Fruit fly (Drosophila melanogaster) whole organism, embryonic: ENCODE results near the gene CG34357.

Experiments
- Blimp-1 ChIP-seq: fragments of 200-800 bp; sonication (Bioruptor generic); optimal IDR thresholded peaks from 3 replicates; lab custom pipeline; 2018; ENCODE audit warnings: missing biosample characterization, missing genetic modification characterization, mild to moderate bottlenecking, moderate library complexity, missing genetic modification reagents
- CG10654 ChIP-seq: fragments of 200-800 bp; sonication (Bioruptor generic); optimal IDR thresholded peaks from 2 replicates; lab custom pipeline; 2016; ENCODE audit warnings: missing biosample characterization, missing genetic modification characterization
- CG11504 ChIP-seq: fragments of 200-800 bp; sonication (Bioruptor generic); optimal IDR thresholded peaks from 3 replicates; lab custom pipeline; 2019; ENCODE audit warnings: missing biosample characterization, mild to moderate bottlenecking, missing genetic modification characterization, moderate library complexity
- CG11696 ChIP-seq: fragments of 200-800 bp; sonication (Bioruptor generic); IDR thresholded peaks from 2 replicates; pipeline ENCODE4 v1.3.6; 2022; ENCODE audit warnings: missing biosample characterization, missing genetic modification characterization
- CG12236 ChIP-seq: fragments of 200-800 bp; sonication (Bioruptor generic); optimal IDR thresholded peaks from 2 replicates; lab custom pipeline; 2016; ENCODE audit warnings: missing biosample characterization, missing genetic modification characterization
- CG14441 ChIP-seq: fragments of 200-800 bp; sonication (Bioruptor generic); IDR thresholded peaks from 2 replicates; pipeline ENCODE4 v1.3.6; 2022; ENCODE audit warnings: missing biosample characterization, missing genetic modification characterization
- CG15073 ChIP-seq: fragments of 200-800 bp; sonication (Bioruptor generic); optimal IDR thresholded peaks from 2 replicates; lab custom pipeline; 2016; ENCODE audit warnings: missing biosample characterization, missing genetic modification characterization
- CG15479 ChIP-seq: fragments of 200-800 bp; sonication (Bioruptor generic); optimal IDR thresholded peaks from 3 replicates; lab custom pipeline; 2019; ENCODE audit warnings: missing biosample characterization, mild to moderate bottlenecking, missing genetic modification characterization, moderate library complexity
- CG1647 ChIP-seq: fragments of 200-800 bp; sonication (Bioruptor generic); optimal IDR thresholded peaks from 3 replicates; lab custom pipeline; 2016; ENCODE audit warnings: missing biosample characterization, missing genetic modification characterization
- CG18011 ChIP-seq: fragments of 200-800 bp; sonication (Bioruptor generic); optimal IDR thresholded peaks from 2 replicates; lab custom pipeline; 2017; ENCODE audit warnings: missing biosample characterization, missing genetic modification characterization, mild to moderate bottlenecking, moderate library complexity, missing genotype
- CG30020 ChIP-seq: fragments of 200-800 bp; optimal IDR thresholded peaks from 2 replicates; lab custom pipeline; 2019; ENCODE audit warnings: missing biosample characterization, mild to moderate bottlenecking, missing genetic modification characterization, moderate library complexity
- CG3838 ChIP-seq: fragments of 200-800 bp; sonication (Bioruptor generic); optimal IDR thresholded peaks from 3 replicates; lab custom pipeline; 2016; ENCODE audit warnings: missing biosample characterization, missing genetic modification characterization
- CG4404 ChIP-seq: fragments of 200-800 bp; sonication (Bioruptor generic); IDR thresholded peaks from 2 replicates; pipeline ENCODE4 v1.3.6; 2022; ENCODE audit warnings: missing biosample characterization, missing genetic modification characterization
- CG5180 ChIP-seq: fragments of 200-800 bp; sonication (Bioruptor generic); optimal IDR thresholded peaks from 3 replicates; lab custom pipeline; 2017; ENCODE audit warnings: missing biosample characterization, missing genetic modification characterization, mild to moderate bottlenecking, moderate library complexity, missing genetic modification reagents
- CG5245 ChIP-seq: fragments of 200-800 bp; sonication (Bioruptor generic); optimal IDR thresholded peaks from 3 replicates; lab custom pipeline; 2016; ENCODE audit warnings: missing biosample characterization, missing genetic modification characterization
- CG8290 ChIP-seq, 3 experiments: fragments of 200-800 bp; sonication (Bioruptor generic); optimal IDR thresholded peaks; 2 replicates each; lab custom pipeline; 2016 to 2019; ENCODE audit warnings: missing biosample characterization in 3 of 3, missing genetic modification characterization in 3 of 3, mild to moderate bottlenecking in 2 of 3, moderate library complexity in 1 of 3
- Dek ChIP-seq: fragments of 200-800 bp; sonication (Bioruptor generic); optimal IDR thresholded peaks from 3 replicates; lab custom pipeline; 2019; ENCODE audit warnings: missing biosample characterization, mild to moderate bottlenecking, missing genetic modification characterization, moderate library complexity
- E2f2 ChIP-seq: fragments of 200-800 bp; sonication (Bioruptor generic); IDR thresholded peaks from 2 replicates; pipeline ENCODE4 v1.3.6; 2022; ENCODE audit warnings: missing biosample characterization, missing genetic modification characterization
- Elba2 ChIP-seq: fragments of 200-800 bp; sonication (Bioruptor generic); optimal IDR thresholded peaks from 3 replicates; lab custom pipeline; 2016; ENCODE audit warnings: missing biosample characterization, missing genetic modification characterization
- Ets65A ChIP-seq: fragments of 200-800 bp; sonication (Bioruptor generic); peaks from one replicate; lab custom pipeline; 2016; ENCODE audit warnings: missing biosample characterization, missing genetic modification characterization
- HLH3B ChIP-seq: fragments of 200-800 bp; sonication (Bioruptor generic); IDR thresholded peaks from 2 replicates; pipeline ENCODE4 v1.3.6; 2022; ENCODE audit warnings: missing biosample characterization, missing genetic modification characterization
- Med ChIP-seq: fragments of 200-800 bp; sonication (Bioruptor generic); peaks from one replicate; lab custom pipeline; 2016; ENCODE audit warnings: missing biosample characterization, missing genetic modification characterization, mild to moderate bottlenecking, inconsistent platforms, moderate library complexity
- Optix ChIP-seq: fragments of 200-800 bp; sonication (Bioruptor generic); IDR thresholded peaks from 3 replicates; pipeline ENCODE4 v1.3.6; 2022; ENCODE audit warnings: missing biosample characterization, missing genetic modification characterization
- Pdp1 ChIP-seq, 2 experiments: fragments of 200-800 bp; sonication (Bioruptor generic); optimal IDR thresholded peaks; 3 replicates each; lab custom pipeline; 2016; ENCODE audit warnings: missing biosample characterization in 2 of 2, missing genetic modification characterization in 2 of 2, mild to moderate bottlenecking in 1 of 2, moderate library complexity in 1 of 2
- Rfx ChIP-seq: fragments of 200-800 bp; sonication (Bioruptor generic); IDR thresholded peaks from 2 replicates; pipeline ENCODE4 v1.3.6; 2022; ENCODE audit warnings: missing biosample characterization, missing genetic modification characterization
- chinmo ChIP-seq: fragments of 200-800 bp; sonication (Bioruptor generic); IDR thresholded peaks from 4 replicates; pipeline ENCODE4 v1.3.6; 2022; ENCODE audit warnings: missing biosample characterization, missing genetic modification characterization; ENCODE audit not compliant: partially characterized antibody
- ci ChIP-seq: fragments of 200-800 bp; sonication (Bioruptor generic); IDR thresholded peaks from 3 replicates; pipeline ENCODE4 v1.3.6; 2022; ENCODE audit warnings: missing biosample characterization, missing genetic modification characterization
- crp ChIP-seq, 2 experiments: fragments of 200-800 bp; sonication (Bioruptor generic); optimal IDR thresholded peaks; 2 replicates in 1 of 2; 3 replicates in 1 of 2; lab custom pipeline; 2017; ENCODE audit warnings: missing biosample characterization in 2 of 2, missing genetic modification characterization in 2 of 2, mild to moderate bottlenecking in 1 of 2, moderate library complexity in 1 of 2
- dysf ChIP-seq: fragments of 200-800 bp; sonication (Bioruptor generic); IDR thresholded peaks from 3 replicates; pipeline ENCODE4 v1.3.6; 2022; ENCODE audit warnings: missing biosample characterization, missing genetic modification characterization
- grn ChIP-seq: fragments of 200-800 bp; sonication (Bioruptor generic); optimal IDR thresholded peaks from 3 replicates; lab custom pipeline; 2017; ENCODE audit warnings: missing biosample characterization, missing genetic modification characterization
- kni ChIP-seq: fragments of 200-800 bp; sonication (Bioruptor generic); optimal IDR thresholded peaks from 3 replicates; lab custom pipeline; 2017; ENCODE audit warnings: mild to moderate bottlenecking, missing biosample characterization, missing genetic modification reagents, missing genetic modification characterization
- pb ChIP-seq: fragments of 200-800 bp; sonication (Bioruptor generic); optimal IDR thresholded peaks from 3 replicates; lab custom pipeline; 2016; ENCODE audit warnings: missing biosample characterization, missing genetic modification characterization
- pros ChIP-seq: fragments of 200-800 bp; sonication (Bioruptor generic); optimal IDR thresholded peaks from 3 replicates; lab custom pipeline; 2019; ENCODE audit warnings: missing biosample characterization, mild to moderate bottlenecking, missing genetic modification characterization, moderate library complexity
- salm ChIP-seq: fragments of 200-800 bp; sonication (Bioruptor generic); optimal IDR thresholded peaks from 2 replicates; lab custom pipeline; 2018; ENCODE audit warnings: missing biosample characterization, mild to moderate bottlenecking, missing genetic modification characterization
- sens ChIP-seq: fragments of 200-800 bp; sonication (Bioruptor generic); peaks from one replicate; lab custom pipeline; 2016; ENCODE audit warnings: missing biosample characterization, missing genetic modification characterization
- sna ChIP-seq: fragments of 200-800 bp; sonication (Bioruptor generic); IDR thresholded peaks from 2 replicates; pipeline ENCODE4 v1.3.6; 2022; ENCODE audit warnings: missing biosample characterization, missing genetic modification characterization; ENCODE audit not compliant: partially characterized antibody
- tll ChIP-seq, 2 experiments: fragments of 200-800 bp in 1 of 2; fragments of >200 bp in 1 of 2; sonication (Bioruptor generic) in 1 of 2; optimal IDR thresholded peaks; 2 replicates each; lab custom pipeline; 2017 to 2019; ENCODE audit warnings: missing biosample characterization in 2 of 2, missing genetic modification characterization in 2 of 2, mild to moderate bottlenecking in 1 of 2, moderate library complexity in 1 of 2
- vvl ChIP-seq: fragments of 200-800 bp; sonication (Bioruptor generic); IDR thresholded peaks from 2 replicates; pipeline ENCODE4 v1.3.6; 2022; ENCODE audit warnings: missing biosample characterization, missing genetic modification characterization
- zen ChIP-seq: fragments of 200-800 bp; sonication (Bioruptor generic); optimal IDR thresholded peaks from 3 replicates; lab custom pipeline; 2018; ENCODE audit warnings: missing biosample characterization, mild to moderate bottlenecking, missing genetic modification characterization, moderate library complexity
- zen2 ChIP-seq: fragments of 200-800 bp; sonication (Bioruptor generic); IDR thresholded peaks from 3 replicates; pipeline ENCODE4 v1.3.6; 2022; ENCODE audit warnings: missing biosample characterization, missing genetic modification characterization; ENCODE audit not compliant: partially characterized antibody

CG34357 gene

DNA sequence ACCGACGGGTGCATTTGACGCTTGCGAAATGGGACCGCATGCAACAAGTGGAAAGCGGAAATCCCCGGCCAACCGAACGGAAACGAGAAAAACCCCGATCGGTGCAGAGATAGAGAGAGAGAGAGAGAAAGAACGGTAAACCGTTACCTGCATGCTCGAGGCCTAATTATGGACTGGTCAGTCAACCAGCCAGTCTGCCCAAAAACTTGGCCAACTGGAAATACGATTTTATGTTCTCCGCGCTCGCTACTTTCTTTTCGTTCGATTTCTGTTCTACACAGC is 85.2 kb downstream of the CG34357 start:
- TF ChIP-seq kni (GFP tag; lab: Kevin White, UChicago) (peak; percentile 73), CG1647 (GFP tag; lab: Kevin White, UChicago) (no peak), sna (0 out of 2 replicates have a peak, but pooled peaks have one; percentile 13), Elba2 (GFP tag; lab: Kevin White, UChicago) (peak; percentile 15), Med (GFP tag; lab: Kevin White, UChicago) (no peak), CG11504 (tag; lab: Kevin White, UChicago) (no peak), tll (GFP tag; optimal IDR thresholded peaks at IDR 0.05; lab: Kevin White, UChicago) (peak in 1 of 2 experiments; percentile 63), salm (tag; lab: Kevin White, UChicago) (no peak), CG5245 (GFP tag; lab: Kevin White, UChicago) (no peak), HLH3B (GFP tag; lab: Robert Waterston, UW) (peak; percentile 22; the same call in 1 of the 2 replicates), pb (no peak), CG3838 (GFP tag; lab: Kevin White, UChicago) (no peak), CG15479 (GFP tag; lab: Kevin White, UChicago) (peak; percentile 84), pros (peak; percentile 7), CG10654 (GFP tag; lab: Kevin White, UChicago) (no peak), CG30020 (no peak), CG5180 (GFP tag; lab: Kevin White, UChicago) (peak; percentile 18), Ets65A (GFP tag; lab: Kevin White, UChicago) (peak; percentile 69), grn (GFP tag; lab: Kevin White, UChicago) (peak; percentile 14), CG12236 (GFP tag; lab: Kevin White, UChicago) (no peak), CG8290 (GFP tag; optimal IDR thresholded peaks at IDR 0.05; lab: Kevin White, UChicago) (no peak), CG8290 (tag; optimal IDR thresholded peaks at IDR 0.05; lab: Kevin White, UChicago) (no peak), CG11696 (GFP tag; lab: Robert Waterston, UW) (no peak), E2f2 (no peak), CG4404 (GFP tag; lab: Robert Waterston, UW) (no peak), chinmo (GFP tag; lab: Robert Waterston, UW) (0 out of 4 replicates have a peak, but pooled peaks have one; percentile 8), dysf (GFP tag; lab: Robert Waterston, UW) (no peak), CG18011 (GFP tag; lab: Kevin White, UChicago) (no peak), zen (tag; lab: Kevin White, UChicago) (peak; percentile 83), crp (GFP tag; optimal IDR thresholded peaks at IDR 0.05; lab: Kevin White, UChicago) (no peak)

DNA sequence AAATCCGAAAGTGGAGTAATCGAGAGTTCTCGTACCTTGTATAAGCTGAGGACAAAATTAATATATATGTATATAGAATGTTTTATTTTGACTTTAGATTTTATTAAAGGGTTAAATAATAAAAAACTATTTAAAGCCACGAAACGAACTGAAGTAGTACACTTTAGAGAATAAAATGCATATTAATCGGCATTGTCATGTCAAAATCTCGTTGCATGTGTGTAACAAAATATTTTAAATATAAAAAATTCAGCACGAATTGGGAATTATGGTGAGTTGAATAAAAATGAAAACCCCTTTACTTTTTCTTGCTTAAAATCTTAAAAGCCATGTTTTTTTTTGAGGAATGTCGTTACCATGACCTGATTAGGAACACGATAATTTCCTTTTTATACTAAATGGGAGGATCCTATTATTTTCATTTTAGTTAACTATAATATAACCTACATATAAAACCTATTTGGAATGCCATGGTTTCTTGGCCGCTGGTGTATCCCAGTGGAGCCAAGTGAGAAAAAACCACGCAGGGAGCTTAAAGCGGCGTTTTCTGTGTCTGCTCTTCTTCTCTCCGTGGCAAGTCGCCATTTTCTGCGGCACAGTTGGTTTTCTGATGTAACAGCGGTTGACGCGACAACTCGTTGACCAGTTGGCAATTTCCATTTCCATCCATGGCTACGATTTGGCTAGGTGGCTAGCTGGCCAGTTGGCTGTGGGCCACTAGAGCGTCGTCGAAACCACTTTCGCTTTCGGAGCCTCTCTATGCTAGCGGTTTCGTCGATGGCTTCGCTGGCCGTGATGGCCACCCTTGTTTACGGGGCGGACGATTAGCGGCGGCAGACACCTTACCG is 85.8 kb downstream of the CG34357 start:
- TF ChIP-seq Pdp1 (GFP tag; optimal IDR thresholded peaks at IDR 0.05; lab: Kevin White, UChicago) (peak in 1 of 2 experiments; percentile 60), CG11696 (GFP tag; lab: Robert Waterston, UW) (peak; percentile 41; the same call in 1 of the 2 replicates), CG15073 (GFP tag; lab: Kevin White, UChicago) (no peak), Dek (tag; lab: Kevin White, UChicago) (no peak), ci (GFP tag; lab: Robert Waterston, UW) (0 out of 3 replicates have a peak, but pooled peaks have one; percentile 9), Rfx (GFP tag; lab: Robert Waterston, UW) (peak; percentile 24; the same call in 1 of the 2 replicates), Blimp-1 (GFP tag; lab: Kevin White, UChicago) (peak; percentile 96), Optix (GFP tag; lab: Robert Waterston, UW) (no peak), vvl (no peak), CG11504 (tag; lab: Kevin White, UChicago) (peak; percentile 1), CG14441 (GFP tag; lab: Robert Waterston, UW) (0 out of 2 replicates have a peak, but pooled peaks have one; percentile 15), sens (GFP tag; lab: Kevin White, UChicago) (peak; percentile 26), zen2 (0 out of 3 replicates have a peak, but pooled peaks have one; percentile 16)
